Worm (Caenorhabditis elegans) whole organism, L2 larva: ENCODE measurements around the gene nhr-146.

Experiments
- C34F6.9 ChIP-seq: fragments of 150-350 bp; optimal IDR thresholded peaks from 2 replicates; lab custom pipeline; 2014; ENCODE audit warnings: missing biosample characterization, missing genetic modification characterization
- F13H6.1 ChIP-seq: sonication (generic microtip); optimal IDR thresholded peaks from 2 replicates; lab custom pipeline; 2016; ENCODE audit warnings: missing genetic modification characterization, missing compliant biosample characterization
- R02D3.7 ChIP-seq: fragments of 150-350 bp; optimal IDR thresholded peaks from 2 replicates; lab custom pipeline; 2014; ENCODE audit warnings: missing biosample characterization, missing genetic modification characterization
- Y55F3AM.14 ChIP-seq: fragments of 200-800 bp; sonication (Bioruptor generic); optimal IDR thresholded peaks from 2 replicates; lab custom pipeline; 2018; ENCODE audit warnings: mild to moderate bottlenecking, missing genetic modification characterization, missing compliant biosample characterization
- alr-1 ChIP-seq: fragments of 150-350 bp; optimal IDR thresholded peaks from 2 replicates; lab custom pipeline; 2014; ENCODE audit warnings: missing biosample characterization, missing genetic modification characterization
- aly-2 ChIP-seq: fragments of 150-350 bp; optimal IDR thresholded peaks from 2 replicates; lab custom pipeline; 2014; ENCODE audit warnings: missing biosample characterization, missing genetic modification characterization
- ama-1 ChIP-seq: fragments of 150-350 bp; optimal IDR thresholded peaks from 2 replicates; lab custom pipeline; 2018; ENCODE audit warnings: inconsistent platforms
- blmp-1 ChIP-seq: sonication (generic microtip); optimal IDR thresholded peaks from 2 replicates; lab custom pipeline; 2017; ENCODE audit warnings: missing genetic modification characterization, mild to moderate bottlenecking, missing compliant biosample characterization, antibody characterized with exemption, moderate library complexity; ENCODE audit not compliant: insufficient read depth
- ceh-16 ChIP-seq: fragments of 150-350 bp; optimal IDR thresholded peaks from 2 replicates; lab custom pipeline; 2014; ENCODE audit warnings: missing biosample characterization, missing genetic modification characterization
- ceh-82 ChIP-seq: fragments of 150-350 bp; optimal IDR thresholded peaks from 2 replicates; lab custom pipeline; 2014; ENCODE audit warnings: missing biosample characterization, missing genetic modification characterization
- crh-2 ChIP-seq: sonication (generic microtip); optimal IDR thresholded peaks from 2 replicates; lab custom pipeline; 2017; ENCODE audit warnings: missing biosample characterization, missing genetic modification characterization
- elt-3 ChIP-seq: sonication (generic microtip); optimal IDR thresholded peaks from 2 replicates; lab custom pipeline; 2017; ENCODE audit warnings: missing biosample characterization, missing genetic modification characterization
- lin-11 ChIP-seq: fragments of 150-350 bp; sonication (generic microtip); optimal IDR thresholded peaks from 2 replicates; lab custom pipeline; 2014; ENCODE audit warnings: missing biosample characterization, missing genetic modification characterization, inconsistent platforms, mixed read lengths
- lin-13 ChIP-seq: fragments of 150-350 bp; optimal IDR thresholded peaks from 2 replicates; lab custom pipeline; 2014; ENCODE audit warnings: missing biosample characterization, missing genetic modification reagents, missing genetic modification characterization
- lin-39 ChIP-seq: fragments of 150-350 bp; optimal IDR thresholded peaks from 2 replicates; lab custom pipeline; 2014; ENCODE audit warnings: missing biosample characterization, missing genetic modification reagents, missing genetic modification characterization
- lsy-2 ChIP-seq, 2 experiments: fragments of 150-350 bp in 1 of 2; sonication (generic microtip) in 1 of 2; optimal IDR thresholded peaks; 2 replicates each; lab custom pipeline; 2014 to 2017; ENCODE audit warnings: missing biosample characterization in 2 of 2, missing genetic modification characterization in 2 of 2
- mab-5 ChIP-seq: fragments of 150-350 bp; optimal IDR thresholded peaks from 2 replicates; lab custom pipeline; 2014; ENCODE audit warnings: missing biosample characterization, missing genetic modification characterization
- mbf-1 ChIP-seq: sonication (generic microtip); optimal IDR thresholded peaks from 2 replicates; lab custom pipeline; 2017; ENCODE audit warnings: missing biosample characterization, missing genetic modification characterization
- mdl-1 ChIP-seq, 2 experiments: fragments of 150-350 bp in 1 of 2; sonication (generic microtip) in 1 of 2; optimal IDR thresholded peaks; 2 replicates each; lab custom pipeline; 2017; ENCODE audit warnings: missing biosample characterization in 2 of 2, missing genetic modification characterization in 2 of 2
- nhr-11 ChIP-seq: fragments of 150-350 bp; optimal IDR thresholded peaks from 2 replicates; lab custom pipeline; 2014; ENCODE audit warnings: missing biosample characterization, missing genetic modification characterization
- nhr-12 ChIP-seq: fragments of 150-350 bp; optimal IDR thresholded peaks from 2 replicates; lab custom pipeline; 2014; ENCODE audit warnings: missing biosample characterization, missing genetic modification characterization
- nhr-129 ChIP-seq: fragments of 150-350 bp; optimal IDR thresholded peaks from 2 replicates; lab custom pipeline; 2014; ENCODE audit warnings: missing biosample characterization, missing genetic modification characterization
- nhr-21 ChIP-seq: fragments of 150-350 bp; optimal IDR thresholded peaks from 2 replicates; lab custom pipeline; 2014; ENCODE audit warnings: missing biosample characterization, missing genetic modification characterization
- nhr-23 ChIP-seq: fragments of 150-350 bp; optimal IDR thresholded peaks from 2 replicates; lab custom pipeline; 2014; ENCODE audit warnings: missing biosample characterization, missing genetic modification reagents, missing genetic modification characterization
- nhr-6 ChIP-seq: fragments of 150-350 bp; optimal IDR thresholded peaks from 2 replicates; lab custom pipeline; 2014; ENCODE audit warnings: missing biosample characterization, missing genetic modification characterization
- peb-1 ChIP-seq: fragments of 150-350 bp; optimal IDR thresholded peaks from 2 replicates; lab custom pipeline; 2014; ENCODE audit warnings: missing biosample characterization, missing genetic modification characterization
- sem-4 ChIP-seq: fragments of 150-350 bp; optimal IDR thresholded peaks from 2 replicates; lab custom pipeline; 2014; ENCODE audit warnings: missing biosample characterization, missing genetic modification reagents, missing genetic modification characterization
- skn-1 ChIP-seq: sonication (generic microtip); optimal IDR thresholded peaks from 2 replicates; lab custom pipeline; 2017; ENCODE audit warnings: missing biosample characterization, missing genetic modification characterization
- sma-3 ChIP-seq: sonication (generic microtip); optimal IDR thresholded peaks from 2 replicates; lab custom pipeline; 2016; ENCODE audit warnings: missing genetic modification reagents, missing genetic modification characterization, missing compliant biosample characterization
- sma-9 ChIP-seq, 2 experiments: fragments of 150-350 bp in 1 of 2; sonication (generic microtip) in 1 of 2; optimal IDR thresholded peaks; 2 replicates each; lab custom pipeline; 2014 to 2016; ENCODE audit warnings: missing genetic modification characterization in 2 of 2, mild to moderate bottlenecking in 1 of 2, missing biosample characterization in 1 of 2, missing compliant biosample characterization in 1 of 2, missing genetic modification reagents in 1 of 2, moderate library complexity in 1 of 2
- snpc-4 ChIP-seq: fragments of 150-350 bp; optimal IDR thresholded peaks from 2 replicates; lab custom pipeline; 2014; ENCODE audit warnings: missing biosample characterization, missing genetic modification characterization
- unc-55 ChIP-seq: fragments of 150-350 bp; sonication (generic microtip); optimal IDR thresholded peaks from 3 replicates; lab custom pipeline; 2014; ENCODE audit warnings: missing biosample characterization, missing genetic modification reagents, missing genetic modification characterization
- ztf-1 ChIP-seq: fragments of 200-800 bp; sonication (Bioruptor generic); conservative IDR thresholded peaks from 2 replicates; pipeline ENCODE4 v1.3.6; 2022; ENCODE audit warnings: missing genetic modification characterization, missing compliant biosample characterization
- ztf-11 ChIP-seq: sonication (generic microtip); optimal IDR thresholded peaks from 2 replicates; lab custom pipeline; 2017; ENCODE audit warnings: missing biosample characterization, missing genetic modification characterization
- ztf-4 ChIP-seq: fragments of 150-350 bp; optimal IDR thresholded peaks from 2 replicates; lab custom pipeline; 2014; ENCODE audit warnings: missing biosample characterization, missing genetic modification characterization

nhr-146 gene

ce11 chrIV:1659978-1660377, 33.4 kb downstream of the nhr-146 start, which contains the start of gene Y41D4B.4:
Gene Y41D4B.4, plus strand, starts transcription at chrIV:1660110.
- TF ChIP-seq skn-1 (tag; lab: Kevin White, UChicago) (no peak), ceh-82 (tag; lab: Kevin White, UChicago) (no peak), nhr-21 (no peak), lsy-2 (tag; optimal IDR thresholded peaks at IDR 0.05; lab: Kevin White, UChicago) (no peak), sma-3 (no peak), sma-9 (GFP tag; optimal IDR thresholded peaks at IDR 0.05; lab: Kevin White, UChicago) (no peak), sma-9 (tag; optimal IDR thresholded peaks at IDR 0.05; lab: Kevin White, UChicago) (no peak), blmp-1 (no peak), aly-2 (tag; lab: Kevin White, UChicago) (no peak), lin-11 (no peak), F13H6.1 (tag; lab: Kevin White, UChicago) (no peak), R02D3.7 (no peak), ceh-16 (tag; lab: Kevin White, UChicago) (no peak), C34F6.9 (tag; lab: Kevin White, UChicago) (no peak), snpc-4 (no peak), lin-13 (no peak), mdl-1 (tag; optimal IDR thresholded peaks at IDR 0.05; lab: Kevin White, UChicago) (no peak), ztf-11 (tag; lab: Kevin White, UChicago) (no peak), ztf-4 (tag; lab: Kevin White, UChicago) (no peak), nhr-11 (tag; lab: Kevin White, UChicago) (no peak)

- TF ChIP-seq lsy-2 (tag; optimal IDR thresholded peaks at IDR 0.05; lab: Kevin White, UChicago) (no peak), Y55F3AM.14 (no peak), sem-4 (tag; lab: Kevin White, UChicago) (no peak), ztf-1 (GFP tag; lab: Robert Waterston, UW) (no peak)
Measured at ce11 chrIV:1660735-1661134, 34.1 kb downstream of the nhr-146 start.

ce11 chrIV:1662872-1663271, 36.3 kb downstream of the nhr-146 start:
- no peak for TF ChIP-seq aly-2 (tag; lab: Kevin White, UChicago)
- TF ChIP-seq mab-5 (tag; lab: Kevin White, UChicago): no peak
- TF ChIP-seq nhr-129 (tag; lab: Kevin White, UChicago): no peak
- TF ChIP-seq nhr-21: no peak
- no peak for TF ChIP-seq ztf-1 (GFP tag; lab: Robert Waterston, UW)
- no peak for TF ChIP-seq lin-39 (tag; lab: Kevin White, UChicago)
- TF ChIP-seq lsy-2 (tag; optimal IDR thresholded peaks at IDR 0.05; lab: Kevin White, UChicago): no peak
- TF ChIP-seq mdl-1 (tag; optimal IDR thresholded peaks at IDR 0.05; lab: Kevin White, UChicago): no peak
- no peak for TF ChIP-seq F13H6.1 (tag; lab: Kevin White, UChicago)
- TF ChIP-seq alr-1 (tag; lab: Kevin White, UChicago): no peak
- no peak for TF ChIP-seq nhr-23
- TF ChIP-seq lin-13: no peak
- TF ChIP-seq R02D3.7: no peak
- TF ChIP-seq sma-9 (GFP tag; optimal IDR thresholded peaks at IDR 0.05; lab: Kevin White, UChicago): no peak
- no peak for TF ChIP-seq sma-9 (tag; optimal IDR thresholded peaks at IDR 0.05; lab: Kevin White, UChicago)
- no peak for TF ChIP-seq blmp-1
- TF ChIP-seq mbf-1 (tag; lab: Kevin White, UChicago): no peak
- no peak for TF ChIP-seq crh-2
- no peak for TF ChIP-seq nhr-6 (tag; lab: Kevin White, UChicago)

ce11 chrIV:1672398-1672797, 45.8 kb downstream of the nhr-146 start, which contains the start of gene Y41D4B.1:
Gene Y41D4B.1, plus strand, starts transcription at chrIV:1672698.
- no peak for TF ChIP-seq unc-55 (GFP tag; lab: Kevin White, UChicago)
- peak; percentile 3 for TF ChIP-seq C34F6.9 (tag; lab: Kevin White, UChicago)

ce11 chrIV:1676926-1677325, 50.3 kb downstream of the nhr-146 start:
- TF ChIP-seq peb-1 (tag; lab: Kevin White, UChicago) (no peak), ama-1 (lab: Kevin White, UChicago) (no peak), mdl-1 (tag; optimal IDR thresholded peaks at IDR 0.05; lab: Kevin White, UChicago) (no peak), elt-3 (no peak), sma-3 (no peak), snpc-4 (no peak), ceh-16 (tag; lab: Kevin White, UChicago) (no peak), nhr-12 (tag; lab: Kevin White, UChicago) (no peak), Y55F3AM.14 (no peak), alr-1 (tag; lab: Kevin White, UChicago) (no peak), nhr-129 (tag; lab: Kevin White, UChicago) (no peak), lin-39 (tag; lab: Kevin White, UChicago) (no peak), unc-55 (GFP tag; lab: Kevin White, UChicago) (no peak), mbf-1 (tag; lab: Kevin White, UChicago) (no peak), lin-11 (no peak)
